Fruit fly (Drosophila melanogaster): Measurements from ENCODE around the gene Rint1.

Gene Rint1

dm6 chr3L:7360324-7360852 lies 37.0 kb downstream of the Rint1 start, which contains the start of gene Sec63 (continued):
- TF ChIP-seq unc-4 (GFP tag; IDR thresholded peaks at IDR 0.05; ENCODE audit: partially characterized antibody) = peak; percentile 80
- peak; percentile 91 for TF ChIP-seq knrl (GFP tag; IDR thresholded peaks at IDR 0.05; ENCODE audit: partially characterized antibody)
- TF ChIP-seq CG11085 (GFP tag; IDR thresholded peaks at IDR 0.05) = peak; percentile 22; the same call in 1 of the 2 replicates
- TF ChIP-seq Ssrp (tag; optimal IDR thresholded peaks at IDR 0.05) = peak; percentile 42
- peak; percentile 33 for TF ChIP-seq bcd (GFP tag; optimal IDR thresholded peaks at IDR 0.05)
- TF ChIP-seq mld (GFP tag; IDR thresholded peaks at IDR 0.05; ENCODE audit: partially characterized antibody) = peak; percentile 87; the same call in 2 of the 3 replicates
- TF ChIP-seq Optix (GFP tag; IDR thresholded peaks at IDR 0.05) = no peak
- TF ChIP-seq CG30403 (GFP tag; optimal IDR thresholded peaks at IDR 0.05) = peak; percentile 46
- TF ChIP-seq amos (GFP tag; IDR thresholded peaks at IDR 0.05; ENCODE audit: partially characterized antibody) = peak; percentile 92
- no peak for TF ChIP-seq Lpt (GFP tag; optimal IDR thresholded peaks at IDR 0.05)
- TF ChIP-seq Hr3 (GFP tag; optimal IDR thresholded peaks at IDR 0.05) = peak; percentile 59
- no peak for TF ChIP-seq pan (optimal IDR thresholded peaks at IDR 0.05)
- TF ChIP-seq pan (GFP tag; optimal IDR thresholded peaks at IDR 0.05 in 1 of 2, IDR thresholded peaks at IDR 0.05 in 1 of 2) = peak in 1 of 2 experiments; percentile 54
- no peak for TF ChIP-seq gsb-n (tag; optimal IDR thresholded peaks at IDR 0.05)
- peak; percentile 5 to 11 for TF ChIP-seq Pdp1 (GFP tag; optimal IDR thresholded peaks at IDR 0.05)
- TF ChIP-seq onecut (GFP tag; IDR thresholded peaks at IDR 0.05) = 0 out of 2 replicates have a peak, but pooled peaks have one; percentile 5
- peak; percentile 12 for TF ChIP-seq CG30020 (tag; optimal IDR thresholded peaks at IDR 0.05)
- TF ChIP-seq Hsf (GFP tag; optimal IDR thresholded peaks at IDR 0.05) = peak; percentile 38
- TF ChIP-seq CG5180 (GFP tag; optimal IDR thresholded peaks at IDR 0.05) = no peak
- TF ChIP-seq cad (GFP tag; optimal IDR thresholded peaks at IDR 0.05) = no peak
- TF ChIP-seq CG10565 (GFP tag; optimal IDR thresholded peaks at IDR 0.05) = no peak
- TF ChIP-seq dpn (GFP tag; optimal IDR thresholded peaks at IDR 0.05) = peak; percentile 41 to 63
- TF ChIP-seq stc (GFP tag; IDR thresholded peaks at IDR 0.05) = 0 out of 2 replicates have a peak, but pooled peaks have one; percentile 18
- peak; percentile 2 for TF ChIP-seq CG3838 (GFP tag; optimal IDR thresholded peaks at IDR 0.05)
- TF ChIP-seq B-H2 (GFP tag; optimal IDR thresholded peaks at IDR 0.05) = peak; percentile 43
- no peak for TF ChIP-seq scrt (GFP tag; optimal IDR thresholded peaks at IDR 0.05)
- TF ChIP-seq bsh (GFP tag; optimal IDR thresholded peaks at IDR 0.05) = peak in 1 of 2 experiments; percentile 32
- 0 out of 3 replicates have a peak, but pooled peaks have one; percentile 24 for TF ChIP-seq CG7357 (GFP tag; IDR thresholded peaks at IDR 0.05)
- no peak for TF ChIP-seq pita (GFP tag; optimal IDR thresholded peaks at IDR 0.05)
- TF ChIP-seq CG17829 (tag; optimal IDR thresholded peaks at IDR 0.05) = peak; percentile 20
- TF ChIP-seq CG6854 (GFP tag; optimal IDR thresholded peaks at IDR 0.05) = no peak
- TF ChIP-seq H2.0 (GFP tag; IDR thresholded peaks at IDR 0.05) = peak; percentile 47; the same call in 1 of the 2 replicates
- TF ChIP-seq Dll (GFP tag; IDR thresholded peaks at IDR 0.05; ENCODE audit: partially characterized antibody) = peak; percentile 74
- TF ChIP-seq CG8924 (tag; optimal IDR thresholded peaks at IDR 0.05) = peak; percentile 36
- TF ChIP-seq CG14667 (GFP tag; IDR thresholded peaks at IDR 0.05) = no peak
- peak; percentile 77 for TF ChIP-seq pzg (GFP tag; optimal IDR thresholded peaks at IDR 0.05)
- TF ChIP-seq jumu (GFP tag; optimal IDR thresholded peaks at IDR 0.05) = peak; percentile 39
- TF ChIP-seq CG16779 (GFP tag; IDR thresholded peaks at IDR 0.05) = 0 out of 2 replicates have a peak, but pooled peaks have one; percentile 42
- TF ChIP-seq CG10209 (GFP tag; optimal IDR thresholded peaks at IDR 0.05) = peak; percentile 62
- TF ChIP-seq hkb (optimal IDR thresholded peaks at IDR 0.05) = no peak
- peak; percentile 7; the same call in 1 of the 2 replicates for TF ChIP-seq hkb (GFP tag; IDR thresholded peaks at IDR 0.05)
- TF ChIP-seq Dek (tag; optimal IDR thresholded peaks at IDR 0.05) = no peak
- TF ChIP-seq CG13296 (GFP tag; optimal IDR thresholded peaks at IDR 0.05) = no peak
- peak; percentile 6 for TF ChIP-seq HLH54F (GFP tag; optimal IDR thresholded peaks at IDR 0.05)
- TF ChIP-seq CG6765 (GFP tag; optimal IDR thresholded peaks at IDR 0.05) = no peak
- TF ChIP-seq CG8290 (GFP tag; optimal IDR thresholded peaks at IDR 0.05) = peak; percentile 35
- TF ChIP-seq CG8290 (tag; optimal IDR thresholded peaks at IDR 0.05) = peak in 1 of 2 experiments; percentile 81
- peak; percentile 67 for TF ChIP-seq NFAT (GFP tag; IDR thresholded peaks at IDR 0.05)
- TF ChIP-seq row (GFP tag; IDR thresholded peaks at IDR 0.05) = peak; percentile 80
- peak; percentile 36 for TF ChIP-seq NfI (GFP tag; optimal IDR thresholded peaks at IDR 0.05)

Data from whole organism, embryonic.